Worm (Caenorhabditis elegans): ENCODE data around the gene dim-1.
A peak's percentile ranks its signal among the peaks of the same experiment; 100 is the strongest.

The dim-1 gene

DNA sequence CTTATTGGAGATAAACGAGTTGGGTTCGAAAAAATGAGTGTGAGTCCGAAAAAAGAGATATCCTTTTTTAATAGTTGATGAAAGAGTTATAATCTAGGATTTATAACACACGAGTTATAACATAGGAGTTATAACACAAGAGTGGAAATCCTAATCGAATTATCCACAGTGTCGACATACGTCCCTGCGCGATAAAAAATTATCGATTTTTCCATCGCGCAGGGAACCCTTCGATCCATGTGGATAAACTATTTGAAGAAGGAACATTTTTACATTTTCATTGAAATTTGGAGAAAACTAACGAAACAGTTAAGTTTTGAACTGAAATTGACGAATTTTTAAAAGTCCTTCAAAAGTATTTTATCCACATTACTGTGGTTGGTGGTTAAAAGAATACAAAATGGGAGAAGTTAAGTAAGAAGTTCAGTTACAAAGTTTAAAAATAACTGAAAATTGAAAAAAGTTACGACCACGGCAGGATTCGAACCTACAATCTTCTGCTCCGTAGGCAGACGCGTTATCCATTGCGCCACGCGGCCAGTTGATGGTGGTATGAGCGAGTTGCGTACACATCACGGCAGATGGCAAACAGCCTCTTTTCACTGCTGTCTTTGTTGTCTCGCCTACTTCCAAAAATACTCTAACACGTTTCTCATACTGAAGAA is 21.7 kb downstream of the dim-1 start (continued):
- TF ChIP-seq K11D2.4 (GFP tag; IDR thresholded peaks at IDR 0.05) = peak; percentile 98
- peak; percentile 99 for TF ChIP-seq B0336.3 (GFP tag; IDR thresholded peaks at IDR 0.05)
- peak; percentile 25 for TF ChIP-seq pha-4 (tag; optimal IDR thresholded peaks at IDR 0.05)
- TF ChIP-seq mel-28 (tag; optimal IDR thresholded peaks at IDR 0.05; ENCODE audit: borderline replicate concordance) = peak; percentile 15
- TF ChIP-seq ztf-3 (GFP tag; optimal IDR thresholded peaks at IDR 0.05) = peak; percentile 95
- peak; percentile 94 for TF ChIP-seq egl-18 (GFP tag; IDR thresholded peaks at IDR 0.05)
- TF ChIP-seq F52B5.7 (tag; optimal IDR thresholded peaks at IDR 0.05) = peak; percentile 59
- peak; percentile 49 for TF ChIP-seq F57A8.1 (GFP tag; optimal IDR thresholded peaks at IDR 0.05)
- peak; percentile 60 for TF ChIP-seq T26A5.8 (tag; optimal IDR thresholded peaks at IDR 0.05)
- peak; percentile 96 for TF ChIP-seq Y53G8AR.9 (GFP tag; conservative IDR thresholded peaks at IDR 0.05)
- peak; percentile 34 for TF ChIP-seq snpc-1.1 (tag; optimal IDR thresholded peaks at IDR 0.05; ENCODE audit: insufficient read depth)
- peak; percentile 41 to 74 for TF ChIP-seq rec-8 (tag; optimal IDR thresholded peaks at IDR 0.05)
- TF ChIP-seq F22D6.2 (tag; optimal IDR thresholded peaks at IDR 0.05) = peak; percentile 96
- TF ChIP-seq Y67H2A.10 (GFP tag; conservative IDR thresholded peaks at IDR 0.05) = no peak
- TF ChIP-seq madf-3 (GFP tag; IDR thresholded peaks at IDR 0.05) = peak; percentile 86
- peak; percentile 55 for TF ChIP-seq C17E4.6 (GFP tag; IDR thresholded peaks at IDR 0.05)
- peak; percentile 87 for TF ChIP-seq ztf-28 (GFP tag; IDR thresholded peaks at IDR 0.05)
- TF ChIP-seq nhr-179 (tag; optimal IDR thresholded peaks at IDR 0.05) = peak; percentile 88
- peak; percentile 97 for TF ChIP-seq ZK185.1 (tag; optimal IDR thresholded peaks at IDR 0.05; ENCODE audit: poor library complexity, severe bottlenecking)
- TF ChIP-seq ceh-100 (GFP tag; IDR thresholded peaks at IDR 0.05) = peak; percentile 55; the same call in 1 of the 2 replicates
- TF ChIP-seq mes-4 (tag; optimal IDR thresholded peaks at IDR 0.05) = peak; percentile 81
- TF ChIP-seq F10E7.11 (tag; optimal IDR thresholded peaks at IDR 0.05) = peak; percentile 92
- TF ChIP-seq nfyb-1 (GFP tag; IDR thresholded peaks at IDR 0.05) = peak; percentile 98
- TF ChIP-seq bed-1 (GFP tag; IDR thresholded peaks at IDR 0.05) = no peak
- TF ChIP-seq bed-2 (GFP tag; IDR thresholded peaks at IDR 0.05) = peak; percentile 45; the same call in 1 of the 2 replicates
- 0 out of 2 replicates have a peak, but pooled peaks have one; percentile 5 for TF ChIP-seq B0019.2 (GFP tag; conservative IDR thresholded peaks at IDR 0.05)
- peak; percentile 8 for TF ChIP-seq snpc-1.3 (tag; optimal IDR thresholded peaks at IDR 0.05; ENCODE audit: insufficient read depth)
- peak; percentile 18 for TF ChIP-seq F55B11.4 (tag; optimal IDR thresholded peaks at IDR 0.05; ENCODE audit: borderline replicate concordance, insufficient read depth)
- TF ChIP-seq fkh-3 (tag; optimal IDR thresholded peaks at IDR 0.05) = peak; percentile 36
- peak; percentile 74 for TF ChIP-seq F57C9.4 (tag; optimal IDR thresholded peaks at IDR 0.05)
- peak; percentile 80 for TF ChIP-seq ztf-18 (tag; optimal IDR thresholded peaks at IDR 0.05)
- TF ChIP-seq nhr-90 (tag; optimal IDR thresholded peaks at IDR 0.05) = peak; percentile 96

DNA sequence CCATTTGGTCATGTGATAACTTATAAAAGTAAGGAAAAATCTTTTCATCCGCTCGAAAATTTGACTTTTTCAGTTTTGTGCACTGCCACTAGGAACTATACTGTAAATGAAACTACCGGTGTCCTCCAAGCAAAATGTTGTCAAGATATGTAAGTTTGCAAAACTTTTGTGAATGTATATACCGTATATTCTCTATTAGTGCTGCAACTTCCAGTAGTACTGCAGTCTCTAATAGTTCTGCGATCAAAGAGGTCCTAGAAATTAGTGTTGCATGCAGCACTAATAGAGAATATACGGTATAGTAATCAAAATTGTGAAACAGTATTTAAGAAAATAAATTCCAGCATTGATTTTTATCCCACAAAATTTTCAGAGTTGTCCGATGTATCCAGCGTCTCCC is 28.0 kb downstream of the dim-1 start:
- TF ChIP-seq madf-10 (tag; optimal IDR thresholded peaks at IDR 0.05) = no peak
- 0 out of 2 replicates have a peak, but pooled peaks have one; percentile 52 for TF ChIP-seq nfyb-1 (GFP tag; IDR thresholded peaks at IDR 0.05)

DNA sequence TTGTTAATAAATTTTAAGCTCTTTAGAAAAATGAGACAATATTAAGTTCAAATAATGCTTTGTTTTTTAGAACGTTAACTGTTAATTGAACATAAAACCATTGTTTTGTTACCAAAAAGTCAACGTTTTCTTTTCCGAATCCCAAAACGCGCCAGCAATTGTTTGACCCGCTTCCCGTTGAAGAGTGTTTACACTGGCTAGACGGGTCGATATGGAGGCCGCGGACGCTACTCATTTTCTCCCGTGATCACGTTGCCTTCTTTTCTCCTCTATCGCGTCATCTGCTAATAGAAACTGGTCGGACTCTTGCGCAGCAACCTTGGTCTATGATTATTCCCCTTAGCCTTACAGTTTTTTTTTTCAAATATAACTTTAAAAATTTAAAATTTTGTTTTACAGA is 28.9 kb downstream of the dim-1 start, which contains the start of gene C34D10.1:
TSS of gene C34D10.1 (plus strand) at position 400 of the 400 bp plus-strand sequence.
- no peak for TF ChIP-seq nfya-2 (GFP tag; IDR thresholded peaks at IDR 0.05)
- no peak for TF ChIP-seq pbrm-1 (GFP tag; IDR thresholded peaks at IDR 0.05)
- no peak for TF ChIP-seq aptf-3 (GFP tag; IDR thresholded peaks at IDR 0.05)
- TF ChIP-seq hrde-1 (tag; optimal IDR thresholded peaks at IDR 0.05; ENCODE audit: borderline replicate concordance) = no peak
- TF ChIP-seq F49E8.2 (tag; optimal IDR thresholded peaks at IDR 0.05; ENCODE audit: insufficient read depth) = no peak
- no peak for TF ChIP-seq bed-2 (GFP tag; IDR thresholded peaks at IDR 0.05)
- TF ChIP-seq rec-8 (tag; optimal IDR thresholded peaks at IDR 0.05) = no peak
- no peak for TF ChIP-seq rpc-1 (optimal IDR thresholded peaks at IDR 0.05)
- no peak for TF ChIP-seq rpc-1 (tag; optimal IDR thresholded peaks at IDR 0.05)
- TF ChIP-seq madf-10 (tag; optimal IDR thresholded peaks at IDR 0.05) = no peak
- TF ChIP-seq lin-35 (GFP tag; optimal IDR thresholded peaks at IDR 0.05) = no peak
- TF ChIP-seq B0035.1 (tag; optimal IDR thresholded peaks at IDR 0.05) = no peak
- peak; percentile 58 for TF ChIP-seq ztf-26 (tag; optimal IDR thresholded peaks at IDR 0.05)
- no peak for TF ChIP-seq F22D6.2 (tag; optimal IDR thresholded peaks at IDR 0.05)
- no peak for TF ChIP-seq F52B5.7 (tag; optimal IDR thresholded peaks at IDR 0.05)
- no peak for TF ChIP-seq tlf-1 (GFP tag; optimal IDR thresholded peaks at IDR 0.05)
- no peak for TF ChIP-seq mcd-1 (GFP tag; IDR thresholded peaks at IDR 0.05)
